Worm (Caenorhabditis elegans) whole organism, L2 larva: ENCODE measurements around the gene F26H11.8.

ENCODE experiments used
- dmd-4 ChIP-seq: sonication (generic microtip); optimal IDR thresholded peaks from 2 replicates; lab custom pipeline; 2017; ENCODE audit warnings: missing biosample characterization, missing genetic modification characterization
- egl-27 ChIP-seq: sonication (generic microtip); optimal IDR thresholded peaks from 3 replicates; lab custom pipeline; 2017; ENCODE audit warnings: missing biosample characterization, missing genetic modification reagents, missing genetic modification characterization
- fos-1 ChIP-seq: fragments of 150-350 bp; optimal IDR thresholded peaks from 2 replicates; lab custom pipeline; 2014; ENCODE audit warnings: missing biosample characterization, missing genetic modification characterization
- nhr-10 ChIP-seq: sonication (generic microtip); optimal IDR thresholded peaks from 2 replicates; lab custom pipeline; 2017; ENCODE audit warnings: missing biosample characterization, missing genetic modification characterization
- nhr-11 ChIP-seq: fragments of 150-350 bp; optimal IDR thresholded peaks from 2 replicates; lab custom pipeline; 2014; ENCODE audit warnings: missing biosample characterization, missing genetic modification characterization
- skn-1 ChIP-seq: sonication (generic microtip); optimal IDR thresholded peaks from 2 replicates; lab custom pipeline; 2017; ENCODE audit warnings: missing biosample characterization, missing genetic modification characterization
- snpc-4 ChIP-seq: fragments of 150-350 bp; optimal IDR thresholded peaks from 2 replicates; lab custom pipeline; 2014; ENCODE audit warnings: missing biosample characterization, missing genetic modification characterization
- unc-39 ChIP-seq: fragments of 150-350 bp; optimal IDR thresholded peaks from 2 replicates; lab custom pipeline; 2014; ENCODE audit warnings: missing biosample characterization, missing genetic modification characterization
- zag-1 ChIP-seq: fragments of 150-350 bp; optimal IDR thresholded peaks from 2 replicates; lab custom pipeline; 2014; ENCODE audit warnings: missing biosample characterization, missing genetic modification characterization

DNA sequence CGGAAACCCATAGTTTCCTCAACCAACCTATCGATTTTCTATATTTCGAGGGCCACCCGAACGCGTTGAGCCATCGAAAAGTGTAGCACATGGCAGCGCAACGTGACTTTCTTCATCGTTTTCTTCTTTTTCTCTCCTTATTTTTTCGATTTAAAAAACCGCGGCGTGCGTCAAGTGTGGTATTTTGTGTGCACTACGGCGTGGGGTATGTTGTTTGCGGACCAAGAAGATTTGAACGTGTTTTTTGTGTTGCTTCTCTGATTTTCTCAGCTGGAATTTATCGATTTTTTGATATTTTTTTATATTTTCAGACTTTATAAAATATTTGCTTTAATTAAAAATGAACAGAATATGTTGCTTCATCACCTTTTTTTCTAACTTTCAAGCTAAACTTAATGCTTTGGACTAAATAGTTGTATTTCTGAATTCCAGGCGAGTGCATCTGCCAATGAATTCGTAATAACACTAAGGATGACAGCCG lies 30.3 kb upstream of the F26H11.8 start, which contains the start of the genes agl-1 and pfs-2:
- TF ChIP-seq fos-1 (tag; lab: Kevin White, UChicago) (peak; percentile 31), zag-1 (tag; lab: Kevin White, UChicago) (peak; percentile 39), nhr-10 (tag; lab: Kevin White, UChicago) (no peak), snpc-4 (tag; lab: Kevin White, UChicago) (peak; percentile 48), egl-27 (tag; lab: Kevin White, UChicago) (peak; percentile 10), skn-1 (no peak), unc-39 (no peak), dmd-4 (no peak), nhr-11 (tag; lab: Kevin White, UChicago) (no peak)
